Fruit fly (Drosophila melanogaster) Kc167 (cell line): ENCODE data around the gene Atg6.

Experiments used
- Sin3A ChIP-seq: fragments of >200 bp; optimal IDR thresholded peaks from 2 replicates; lab custom pipeline; 2018; ENCODE audit warnings: missing external identifiers
- insv ChIP-seq: fragments of >200 bp; optimal IDR thresholded peaks from 3 replicates; lab custom pipeline; 2018; ENCODE audit warnings: missing external identifiers
- psq ChIP-seq: fragments of >200 bp; optimal IDR thresholded peaks from 2 replicates; lab custom pipeline; 2017; ENCODE audit warnings: missing external identifiers
- ttk ChIP-seq: sonication (Bioruptor generic); optimal IDR thresholded peaks from 2 replicates; lab custom pipeline; 2017; ENCODE audit warnings: missing external identifiers

DNA sequence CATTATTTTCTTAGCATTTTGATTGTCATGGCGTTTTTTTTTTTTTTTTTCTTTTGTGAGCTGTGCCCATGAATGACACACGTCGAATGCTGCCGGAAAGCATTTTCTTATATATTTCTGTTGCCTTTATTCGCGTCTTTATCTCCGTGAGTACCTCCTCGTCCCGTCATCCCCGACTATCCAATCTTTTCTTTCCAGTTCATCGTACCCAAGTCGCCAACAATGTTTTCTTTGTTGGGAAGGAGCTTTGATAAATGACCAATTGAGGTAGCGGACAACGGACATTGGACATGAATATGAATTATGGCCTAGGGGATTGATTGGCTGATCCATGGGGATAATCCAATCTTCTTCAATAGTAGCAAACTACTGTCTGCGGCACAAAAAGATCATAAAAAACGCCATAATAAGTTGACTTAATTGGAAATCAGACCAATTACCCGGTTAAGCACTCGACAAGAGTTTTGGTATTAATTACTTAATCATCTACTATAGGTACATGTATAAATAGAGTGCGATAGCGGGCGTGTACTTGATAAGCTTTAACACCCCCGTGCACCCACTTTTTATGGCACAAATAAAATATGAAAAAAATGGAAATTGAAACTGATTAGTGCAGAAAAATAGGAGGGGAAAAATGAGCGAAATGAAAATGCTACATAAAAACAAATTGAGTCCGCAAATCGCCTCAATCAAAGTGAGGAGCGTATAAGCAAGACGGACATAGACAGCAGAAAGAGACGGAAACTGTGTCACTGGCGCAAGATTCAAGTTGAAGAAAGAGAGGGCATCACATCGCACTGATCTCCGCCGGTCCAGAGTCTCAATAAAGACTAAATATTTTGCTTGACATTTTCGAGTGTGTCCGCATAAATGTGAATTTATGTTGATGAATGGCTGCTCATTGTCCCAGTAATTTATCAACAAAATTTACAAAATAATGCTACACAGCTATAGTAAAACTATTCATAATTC lies 34.4 kb downstream of the Atg6 start:
- no peak for TF ChIP-seq ttk
- TF ChIP-seq psq (lab: Kevin White, UChicago) = no peak
- no peak for TF ChIP-seq insv (lab: Kevin White, UChicago)
- no peak for TF ChIP-seq Sin3A (lab: Kevin White, UChicago)
